Worm (Caenorhabditis elegans) whole organism, L4 larva: ENCODE measurements around the gene srh-204.
"Not testable (repeated sequence)": the region's sequence is repeated elsewhere in the genome, so short reads cannot be mapped to it uniquely, and the experiment has no call there.

Experiments used
- R02D3.7 ChIP-seq: fragments of 150-350 bp; sonication (generic microtip); optimal IDR thresholded peaks from 3 replicates; lab custom pipeline; 2014; ENCODE audit warnings: missing biosample characterization, missing genetic modification characterization
- ZK546.5 ChIP-seq, 2 experiments: sonication (generic microtip); optimal IDR thresholded peaks; 2 replicates each; lab custom pipeline; 2017; ENCODE audit warnings: missing biosample characterization in 2 of 2, missing genetic modification characterization in 2 of 2
- aly-2 ChIP-seq: sonication (generic microtip); optimal IDR thresholded peaks from 2 replicates; lab custom pipeline; 2018; ENCODE audit warnings: missing biosample characterization, missing genetic modification characterization
- fos-1 ChIP-seq: fragments of 150-350 bp; optimal IDR thresholded peaks from 2 replicates; lab custom pipeline; 2014; ENCODE audit warnings: missing biosample characterization, missing genetic modification characterization
- lin-13 ChIP-seq: fragments of 150-350 bp; optimal IDR thresholded peaks from 2 replicates; lab custom pipeline; 2014; ENCODE audit warnings: missing biosample characterization, missing genetic modification reagents, missing genetic modification characterization
- lsy-2 ChIP-seq, 2 experiments: fragments of 150-350 bp in 1 of 2; sonication (generic microtip) in 1 of 2; optimal IDR thresholded peaks; 2 replicates each; lab custom pipeline; 2014 to 2017; ENCODE audit warnings: missing biosample characterization in 2 of 2, missing genetic modification characterization in 2 of 2
- nhr-102 ChIP-seq: sonication (generic microtip); optimal IDR thresholded peaks from 2 replicates; lab custom pipeline; 2016; ENCODE audit warnings: mild to moderate bottlenecking, missing genetic modification characterization, moderate library complexity, missing compliant biosample characterization
- snpc-4 ChIP-seq: fragments of 150-350 bp; optimal IDR thresholded peaks from 2 replicates; lab custom pipeline; 2014; ENCODE audit warnings: missing biosample characterization, missing genetic modification characterization
- spr-3 ChIP-seq: fragments of 200-800 bp; sonication (Bioruptor generic); optimal IDR thresholded peaks from 2 replicates; lab custom pipeline; 2018; ENCODE audit warnings: mild to moderate bottlenecking, missing genetic modification characterization, missing compliant biosample characterization
- unc-130 ChIP-seq: sonication (generic microtip); optimal IDR thresholded peaks from 2 replicates; lab custom pipeline; 2016; ENCODE audit warnings: missing genetic modification reagents, missing genetic modification characterization, missing compliant biosample characterization
- unc-62 ChIP-seq, 3 experiments: fragments of 150-350 bp in 1 of 3; sonication (generic microtip); optimal IDR thresholded peaks in 2 of 3; peaks in 1 of 3; 1 replicate in 1 of 3; 2 replicates in 2 of 3; lab custom pipeline; 2014 to 2017; ENCODE audit warnings: missing biosample characterization in 3 of 3, missing genetic modification characterization in 3 of 3, missing genetic modification reagents in 3 of 3, missing genotype in 1 of 3

DNA sequence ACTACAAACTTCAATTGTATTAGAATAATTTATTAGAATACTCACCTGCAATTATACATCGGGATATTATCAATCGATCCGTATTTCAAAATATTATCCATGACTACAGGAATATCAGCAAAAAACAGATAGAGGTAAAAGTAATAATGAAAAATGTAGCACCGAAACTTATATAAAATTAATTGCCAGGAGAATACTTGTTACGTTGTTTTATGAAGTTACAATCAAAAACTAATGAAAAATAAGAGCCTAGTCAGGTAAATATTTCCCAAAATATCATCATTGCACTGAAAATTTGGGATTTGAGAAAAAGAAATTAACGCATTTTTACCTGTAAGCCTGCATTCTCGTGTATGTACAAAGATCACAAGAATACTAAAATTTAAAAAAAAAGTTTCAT lies 31.1 kb upstream of the srh-204 start, which contains the start of gene srt-38:
- not testable (repeated sequence) for TF ChIP-seq aly-2; R02D3.7 (tag; lab: Kevin White, UChicago); lsy-2 (tag; optimal IDR thresholded peaks at IDR 0.05; lab: Kevin White, UChicago); unc-62 (GFP tag; optimal IDR thresholded peaks at IDR 0.05 in 1 of 2; lab: Kevin White, UChicago); unc-62 (tag; optimal IDR thresholded peaks at IDR 0.05; lab: Kevin White, UChicago); nhr-102; spr-3; lin-13; snpc-4 (tag; lab: Kevin White, UChicago); fos-1 (tag; lab: Kevin White, UChicago); unc-130 (GFP tag; lab: Kevin White, UChicago); ZK546.5 (tag; optimal IDR thresholded peaks at IDR 0.05; lab: Kevin White, UChicago)
